Fruit fly (Drosophila melanogaster): ENCODE measurements around the gene amx.

The amx gene

dm6 chrX:9272830-9273507 lies 25.8 kb upstream of the amx start, which contains the start of the genes Cfp1 and Aladin (continued):
- TF ChIP-seq tio (GFP tag; optimal IDR thresholded peaks at IDR 0.05) (no peak), unc-4 (GFP tag; IDR thresholded peaks at IDR 0.05; ENCODE audit: partially characterized antibody) (peak; percentile 60; the same call in 1 of the 2 replicates), amos (GFP tag; IDR thresholded peaks at IDR 0.05; ENCODE audit: partially characterized antibody) (peak; percentile 41; the same call in 1 of the 2 replicates), CG8478 (optimal IDR thresholded peaks at IDR 0.05) (no peak), Side (GFP tag; optimal IDR thresholded peaks at IDR 0.05) (no peak), Optix (GFP tag; IDR thresholded peaks at IDR 0.05) (no peak), CG15073 (GFP tag; optimal IDR thresholded peaks at IDR 0.05) (no peak), crol (GFP tag; IDR thresholded peaks at IDR 0.05) (no peak), crp (GFP tag; optimal IDR thresholded peaks at IDR 0.05) (no peak), CG11398 (GFP tag; optimal IDR thresholded peaks at IDR 0.05) (no peak), Ada2b (GFP tag; IDR thresholded peaks at IDR 0.05) (no peak), CG2889 (GFP tag; IDR thresholded peaks at IDR 0.05) (no peak), pzg (GFP tag; optimal IDR thresholded peaks at IDR 0.05) (no peak), Doc3 (GFP tag; IDR thresholded peaks at IDR 0.05; ENCODE audit: partially characterized antibody) (0 out of 3 replicates have a peak, but pooled peaks have one; percentile 24), ab (GFP tag; optimal IDR thresholded peaks at IDR 0.05) (no peak), CG13123 (GFP tag; optimal IDR thresholded peaks at IDR 0.05) (no peak), CG17612 (GFP tag; IDR thresholded peaks at IDR 0.05) (no peak), al (GFP tag; IDR thresholded peaks at IDR 0.05) (no peak), CG17912 (GFP tag; optimal IDR thresholded peaks at IDR 0.05) (no peak), slbo (GFP tag; IDR thresholded peaks at IDR 0.05) (no peak), Mad (GFP tag; optimal IDR thresholded peaks at IDR 0.05) (no peak), CG1647 (GFP tag; optimal IDR thresholded peaks at IDR 0.05) (no peak), Nf-YB (GFP tag; optimal IDR thresholded peaks at IDR 0.05) (no peak), Sry-δ (GFP tag; optimal IDR thresholded peaks at IDR 0.05) (peak; percentile 71), Bteb2 (GFP tag; optimal IDR thresholded peaks at IDR 0.05) (no peak), CG1832 (GFP tag; optimal IDR thresholded peaks at IDR 0.05) (no peak), CG10147 (GFP tag; optimal IDR thresholded peaks at IDR 0.05) (no peak), Fer1 (GFP tag; optimal IDR thresholded peaks at IDR 0.05) (no peak), vfl (GFP tag; optimal IDR thresholded peaks at IDR 0.05) (no peak), Lim3 (GFP tag; IDR thresholded peaks at IDR 0.05) (no peak), CG31388 (GFP tag; optimal IDR thresholded peaks at IDR 0.05) (no peak), BtbVII (GFP tag; optimal IDR thresholded peaks at IDR 0.05) (no peak), CG1024 (GFP tag; IDR thresholded peaks at IDR 0.05) (no peak), kni (GFP tag; optimal IDR thresholded peaks at IDR 0.05) (no peak), pho (GFP tag; optimal IDR thresholded peaks at IDR 0.05) (no peak), CG10565 (GFP tag; optimal IDR thresholded peaks at IDR 0.05) (no peak), nom (GFP tag; optimal IDR thresholded peaks at IDR 0.05) (no peak), caup (GFP tag; optimal IDR thresholded peaks at IDR 0.05; ENCODE audit: severe bottlenecking) (no peak), HLHmδ (GFP tag; optimal IDR thresholded peaks at IDR 0.05) (no peak), CG6272 (GFP tag; IDR thresholded peaks at IDR 0.05) (no peak), vnd (GFP tag; IDR thresholded peaks at IDR 0.05; ENCODE audit: partially characterized antibody) (0 out of 3 replicates have a peak, but pooled peaks have one; percentile 26), Sin3A (optimal IDR thresholded peaks at IDR 0.05) (no peak), Dp (GFP tag; optimal IDR thresholded peaks at IDR 0.05) (peak; percentile 66), ham (GFP tag; IDR thresholded peaks at IDR 0.05) (no peak), Dbx (GFP tag; IDR thresholded peaks at IDR 0.05) (no peak), CG6854 (GFP tag; optimal IDR thresholded peaks at IDR 0.05) (no peak), BEAF-32 (GFP tag; optimal IDR thresholded peaks at IDR 0.05) (peak; percentile 77), grau (tag; optimal IDR thresholded peaks at IDR 0.05) (no peak), Ssrp (tag; optimal IDR thresholded peaks at IDR 0.05) (no peak), fd3F (GFP tag; optimal IDR thresholded peaks at IDR 0.05) (no peak), NC2β (GFP tag; optimal IDR thresholded peaks at IDR 0.05) (no peak)

Data from whole organism, embryonic.